Worm (Caenorhabditis elegans) whole organism, mixed stage, embryonic: Measurements from ENCODE around the gene R07E5.5.

Source experiments
- blmp-1 ChIP-seq: fragments of 150-350 bp; optimal IDR thresholded peaks from 2 replicates; lab custom pipeline; 2014; ENCODE audit warnings: missing biosample characterization, missing genetic modification characterization
- ceh-39 ChIP-seq: fragments of 150-350 bp; optimal IDR thresholded peaks from 2 replicates; lab custom pipeline; 2014; ENCODE audit warnings: missing biosample characterization, missing genetic modification characterization
- ces-1 ChIP-seq: fragments of 150-350 bp; optimal IDR thresholded peaks from 2 replicates; lab custom pipeline; 2014; ENCODE audit warnings: missing biosample characterization, missing genetic modification reagents, missing genetic modification characterization
- drap-1 ChIP-seq: fragments of 200-800 bp; sonication (Bioruptor generic); optimal IDR thresholded peaks from 3 replicates; lab custom pipeline; 2018; ENCODE audit warnings: mild to moderate bottlenecking, missing genetic modification characterization, missing compliant biosample characterization
- elt-3 ChIP-seq: fragments of 150-350 bp; optimal IDR thresholded peaks from 2 replicates; lab custom pipeline; 2014; ENCODE audit warnings: missing biosample characterization, missing genetic modification characterization
- lin-13 ChIP-seq: fragments of 150-350 bp; optimal IDR thresholded peaks from 2 replicates; lab custom pipeline; 2014; ENCODE audit warnings: missing biosample characterization, missing genetic modification characterization
- lin-32 ChIP-seq: fragments of 200-800 bp; sonication (Bioruptor generic); optimal IDR thresholded peaks from 2 replicates; lab custom pipeline; 2018; ENCODE audit warnings: mild to moderate bottlenecking, missing genetic modification characterization, missing compliant biosample characterization
- mab-5 ChIP-seq: fragments of 150-350 bp; optimal IDR thresholded peaks from 2 replicates; lab custom pipeline; 2014; ENCODE audit warnings: missing biosample characterization, missing genetic modification characterization
- nhr-12 ChIP-seq: fragments of 150-350 bp; optimal IDR thresholded peaks from 2 replicates; lab custom pipeline; 2014; ENCODE audit warnings: missing biosample characterization, missing genetic modification characterization
- pha-4 ChIP-seq: fragments of 150-350 bp; optimal IDR thresholded peaks from 2 replicates; lab custom pipeline; 2018; ENCODE audit warnings: missing biosample characterization, missing genetic modification reagents, missing genetic modification characterization
- snpc-4 ChIP-seq: fragments of 150-350 bp; optimal IDR thresholded peaks from 2 replicates; lab custom pipeline; 2014; ENCODE audit warnings: missing biosample characterization, missing genetic modification characterization
- tbx-8 ChIP-seq: fragments of 200-800 bp; sonication (Bioruptor generic); optimal IDR thresholded peaks from 2 replicates; lab custom pipeline; 2018; ENCODE audit warnings: mild to moderate bottlenecking, missing genetic modification characterization, moderate library complexity, missing compliant biosample characterization
- unc-39 ChIP-seq: fragments of 150-350 bp; optimal IDR thresholded peaks from 2 replicates; lab custom pipeline; 2014; ENCODE audit warnings: missing biosample characterization, missing genetic modification characterization
- unc-62 ChIP-seq: fragments of 150-350 bp; optimal IDR thresholded peaks from 2 replicates; lab custom pipeline; 2014; ENCODE audit warnings: missing biosample characterization, missing genetic modification reagents, missing genetic modification characterization

DNA sequence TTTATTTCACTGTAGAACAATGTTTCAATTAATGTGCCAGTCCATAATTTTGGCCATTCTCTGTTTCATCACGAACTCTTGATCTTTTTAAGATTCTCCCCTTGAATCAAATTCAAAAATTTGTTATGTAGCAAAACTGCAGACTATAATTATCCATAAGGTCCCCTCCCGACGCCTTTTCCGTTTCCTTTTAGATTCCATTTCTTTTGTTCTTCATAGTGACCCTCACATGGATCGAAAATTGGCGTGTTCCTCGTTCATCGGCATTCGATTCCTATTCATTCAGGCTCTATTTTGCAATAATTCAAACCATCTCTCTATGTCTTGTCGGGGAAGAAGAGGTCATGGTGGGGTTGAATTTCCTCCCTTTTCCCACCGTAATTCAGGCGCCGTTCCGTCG is 47.3 kb downstream of the R07E5.5 start:
- TF ChIP-seq tbx-8 (no peak), lin-13 (tag; lab: Kevin White, UChicago) (no peak), blmp-1 (tag; lab: Kevin White, UChicago) (no peak), ceh-39 (tag; lab: Kevin White, UChicago) (no peak), snpc-4 (tag; lab: Kevin White, UChicago) (no peak), unc-62 (no peak), nhr-12 (tag; lab: Kevin White, UChicago) (no peak), drap-1 (GFP tag; lab: Kevin White, UChicago) (no peak), ces-1 (no peak), pha-4 (tag; lab: Kevin White, UChicago) (no peak), elt-3 (tag; lab: Kevin White, UChicago) (no peak), mab-5 (no peak), lin-32 (GFP tag; lab: Kevin White, UChicago) (no peak), unc-39 (tag; lab: Kevin White, UChicago) (no peak)
